Worm (Caenorhabditis elegans) whole organism, L4/young adult: ENCODE measurements around the gene Y37A1A.3.

Source experiments
- dao-5 ChIP-seq: sonication (generic microtip); optimal IDR thresholded peaks from 2 replicates; lab custom pipeline; 2016; ENCODE audit warnings: missing genotype, missing genetic modification characterization, moderate library complexity, missing compliant biosample characterization
- him-1 ChIP-seq: sonication (generic microtip); optimal IDR thresholded peaks from 2 replicates; lab custom pipeline; 2016; ENCODE audit warnings: missing genotype, missing genetic modification reagents, missing genetic modification characterization, missing compliant biosample characterization

- TF ChIP-seq him-1 (tag; lab: Kevin White, UChicago) (no peak), dao-5 (tag; lab: Kevin White, UChicago) (no peak)
Measured at ce11 chrIV:13882573-13882972, 20.1 kb downstream of the Y37A1A.3 start, which contains the start of gene thoc-7.
